Worm (Caenorhabditis elegans) whole organism, young adult: ENCODE measurements around the gene H01M10.1.

Experiments used
- F10E7.11 ChIP-seq: sonication (generic microtip); optimal IDR thresholded peaks from 2 replicates; lab custom pipeline; 2017; ENCODE audit warnings: mild to moderate bottlenecking, missing genetic modification characterization, moderate library complexity, missing compliant biosample characterization
- F22D6.2 ChIP-seq: sonication (generic microtip); optimal IDR thresholded peaks from 2 replicates; lab custom pipeline; 2016; ENCODE audit warnings: mild to moderate bottlenecking, missing genetic modification characterization, missing compliant biosample characterization
- F23B12.7 ChIP-seq: sonication (generic microtip); optimal IDR thresholded peaks from 2 replicates; lab custom pipeline; 2017; ENCODE audit warnings: missing genetic modification characterization, mild to moderate bottlenecking, missing compliant biosample characterization, antibody characterized with exemption, moderate library complexity; ENCODE audit not compliant: insufficient read depth
- F33H1.4 ChIP-seq: fragments of 200-800 bp; sonication (Bioruptor generic); IDR thresholded peaks from 2 replicates; pipeline ENCODE4 v1.3.6; 2022; ENCODE audit warnings: missing genetic modification reagents, missing genetic modification characterization, missing compliant biosample characterization
- F52B5.7 ChIP-seq: sonication (generic microtip); optimal IDR thresholded peaks from 2 replicates; lab custom pipeline; 2016; ENCODE audit warnings: mild to moderate bottlenecking, missing genetic modification characterization, missing compliant biosample characterization
- K11D2.4 ChIP-seq: fragments of 200-800 bp; sonication (Bioruptor generic); IDR thresholded peaks from 2 replicates; pipeline ENCODE4 v1.3.6; 2022; ENCODE audit warnings: missing genetic modification reagents, missing genetic modification characterization, missing compliant biosample characterization
- K12H6.12 ChIP-seq: fragments of 200-800 bp; sonication (Bioruptor generic); optimal IDR thresholded peaks from 2 replicates; lab custom pipeline; 2018; ENCODE audit warnings: mild to moderate bottlenecking, missing genetic modification characterization, missing compliant biosample characterization
- T26A5.8 ChIP-seq: sonication (generic microtip); optimal IDR thresholded peaks from 2 replicates; lab custom pipeline; 2016; ENCODE audit warnings: missing genetic modification characterization, missing compliant biosample characterization
- Y56A3A.18 ChIP-seq: fragments of 200-800 bp; sonication (Bioruptor generic); IDR thresholded peaks from 2 replicates; pipeline ENCODE4 v1.3.6; 2022; ENCODE audit warnings: missing genetic modification reagents, missing genetic modification characterization, missing compliant biosample characterization
- attf-6 ChIP-seq: fragments of 200-800 bp; sonication (Bioruptor generic); IDR thresholded peaks from 2 replicates; pipeline ENCODE4 v1.3.6; 2022; ENCODE audit warnings: missing genetic modification reagents, missing genetic modification characterization, missing compliant biosample characterization
- cebp-2 ChIP-seq: fragments of 200-800 bp; sonication (Bioruptor generic); IDR thresholded peaks from 2 replicates; pipeline ENCODE4 v1.3.6; 2022; ENCODE audit warnings: missing genetic modification characterization, missing compliant biosample characterization
- ceh-100 ChIP-seq: fragments of 200-800 bp; sonication (Bioruptor generic); IDR thresholded peaks from 2 replicates; pipeline ENCODE4 v1.3.6; 2022; ENCODE audit warnings: missing genetic modification reagents, missing genetic modification characterization, missing compliant biosample characterization
- ceh-27 ChIP-seq: fragments of 200-800 bp; sonication (Bioruptor generic); optimal IDR thresholded peaks from 2 replicates; lab custom pipeline; 2018; ENCODE audit warnings: mild to moderate bottlenecking, missing genetic modification characterization, moderate library complexity, missing compliant biosample characterization
- ceh-58 ChIP-seq: fragments of 200-800 bp; sonication (Bioruptor generic); IDR thresholded peaks from 2 replicates; pipeline ENCODE4 v1.3.6; 2022; ENCODE audit warnings: missing genetic modification characterization, missing compliant biosample characterization
- ceh-79 ChIP-seq: sonication (generic microtip); optimal IDR thresholded peaks from 2 replicates; lab custom pipeline; 2017; ENCODE audit warnings: mild to moderate bottlenecking, missing genetic modification characterization, missing compliant biosample characterization
- dox-1 ChIP-seq: fragments of 200-800 bp; sonication (Bioruptor generic); IDR thresholded peaks from 2 replicates; pipeline ENCODE4 v1.3.6; 2022; ENCODE audit warnings: missing genetic modification reagents, missing genetic modification characterization, missing compliant biosample characterization
- dpl-1 ChIP-seq: fragments of 150-350 bp; optimal IDR thresholded peaks from 2 replicates; lab custom pipeline; 2014; ENCODE audit warnings: missing biosample characterization, missing genetic modification reagents, missing genetic modification characterization
- efl-1 ChIP-seq: fragments of 150-350 bp; optimal IDR thresholded peaks from 2 replicates; lab custom pipeline; 2014; ENCODE audit warnings: missing biosample characterization, missing genetic modification reagents, missing genetic modification characterization
- egrh-3 ChIP-seq: fragments of 200-800 bp; sonication (Bioruptor generic); IDR thresholded peaks from 2 replicates; pipeline ENCODE4 v1.3.6; 2022; ENCODE audit warnings: missing genetic modification reagents, missing genetic modification characterization, missing compliant biosample characterization
- fkh-3 ChIP-seq: sonication (generic microtip); optimal IDR thresholded peaks from 2 replicates; lab custom pipeline; 2016; ENCODE audit warnings: mild to moderate bottlenecking, missing genetic modification characterization, missing compliant biosample characterization
- him-1 ChIP-seq: sonication (generic microtip); optimal IDR thresholded peaks from 2 replicates; lab custom pipeline; 2016; ENCODE audit warnings: missing genotype, missing genetic modification reagents, missing genetic modification characterization, missing compliant biosample characterization
- hmg-1.2 ChIP-seq: fragments of 200-800 bp; sonication (Bioruptor generic); IDR thresholded peaks from 2 replicates; pipeline ENCODE4 v1.3.6; 2022; ENCODE audit warnings: missing genetic modification reagents, missing genetic modification characterization, missing compliant biosample characterization
- lag-1 ChIP-seq: fragments of 200-800 bp; sonication (Bioruptor generic); IDR thresholded peaks from 2 replicates; pipeline ENCODE4 v1.3.6; 2022; ENCODE audit warnings: missing genetic modification reagents, missing genetic modification characterization, missing compliant biosample characterization
- lin-26 ChIP-seq: fragments of 200-800 bp; sonication (Bioruptor generic); IDR thresholded peaks from 2 replicates; pipeline ENCODE4 v1.3.6; 2022; ENCODE audit warnings: missing genetic modification reagents, missing genetic modification characterization, missing compliant biosample characterization
- lin-40 ChIP-seq: sonication (generic microtip); optimal IDR thresholded peaks from 2 replicates; lab custom pipeline; 2016; ENCODE audit warnings: missing genetic modification characterization, mild to moderate bottlenecking, missing compliant biosample characterization, missing genotype, missing genetic modification reagents
- lin-54 ChIP-seq: fragments of 200-800 bp; sonication (Bioruptor generic); optimal IDR thresholded peaks from 2 replicates; lab custom pipeline; 2018; ENCODE audit warnings: mild to moderate bottlenecking, missing genetic modification characterization, missing compliant biosample characterization
- madf-3 ChIP-seq: fragments of 200-800 bp; sonication (Bioruptor generic); IDR thresholded peaks from 2 replicates; pipeline ENCODE4 v1.3.6; 2022; ENCODE audit warnings: missing genetic modification reagents, missing genetic modification characterization, missing compliant biosample characterization
- madf-6 ChIP-seq: fragments of 200-800 bp; sonication (Bioruptor generic); IDR thresholded peaks from 2 replicates; pipeline ENCODE4 v1.3.6; 2022; ENCODE audit warnings: missing genetic modification reagents, missing genetic modification characterization, missing compliant biosample characterization
- mxl-1 ChIP-seq: sonication (generic microtip); optimal IDR thresholded peaks from 2 replicates; lab custom pipeline; 2016; ENCODE audit warnings: missing genetic modification characterization, missing compliant biosample characterization
- nhr-27 ChIP-seq: fragments of 200-800 bp; sonication (Bioruptor generic); optimal IDR thresholded peaks from 2 replicates; lab custom pipeline; 2018; ENCODE audit warnings: mild to moderate bottlenecking, missing genetic modification characterization, moderate library complexity, missing compliant biosample characterization
- nhr-80 ChIP-seq: sonication (generic microtip); optimal IDR thresholded peaks from 2 replicates; lab custom pipeline; 2016; ENCODE audit warnings: missing genetic modification characterization, missing compliant biosample characterization
- nhr-90 ChIP-seq: sonication (generic microtip); optimal IDR thresholded peaks from 2 replicates; lab custom pipeline; 2016; ENCODE audit warnings: missing genotype, mild to moderate bottlenecking, missing genetic modification characterization, missing compliant biosample characterization
- pbrm-1 ChIP-seq: fragments of 200-800 bp; sonication (Bioruptor generic); IDR thresholded peaks from 2 replicates; pipeline ENCODE4 v1.3.6; 2022; ENCODE audit warnings: missing genetic modification reagents, missing genetic modification characterization, missing compliant biosample characterization
- rec-8 ChIP-seq, 2 experiments: sonication (generic microtip); optimal IDR thresholded peaks; 2 replicates each; lab custom pipeline; 2016; ENCODE audit warnings: mild to moderate bottlenecking in 2 of 2, missing genetic modification characterization in 2 of 2, missing genetic modification reagents in 2 of 2, missing genotype in 2 of 2, missing biosample characterization in 1 of 2, missing compliant biosample characterization in 1 of 2, moderate library complexity in 1 of 2
- repo-1 ChIP-seq: sonication (generic microtip); optimal IDR thresholded peaks from 2 replicates; lab custom pipeline; 2017; ENCODE audit warnings: mild to moderate bottlenecking, missing genetic modification characterization, missing compliant biosample characterization
- snpc-1.1 ChIP-seq: sonication (generic microtip); optimal IDR thresholded peaks from 2 replicates; lab custom pipeline; 2017; ENCODE audit warnings: missing genetic modification characterization, mild to moderate bottlenecking, missing compliant biosample characterization, antibody characterized with exemption, moderate library complexity, missing genotype, missing genetic modification reagents; ENCODE audit not compliant: insufficient read depth
- snpc-3.4 ChIP-seq: sonication (generic microtip); optimal IDR thresholded peaks from 2 replicates; lab custom pipeline; 2017; ENCODE audit warnings: missing genetic modification characterization, mild to moderate bottlenecking, missing compliant biosample characterization, antibody characterized with exemption, moderate library complexity, missing genotype, missing genetic modification reagents
- tbp1 ChIP-seq: fragments of 200-800 bp; sonication (Bioruptor generic); optimal IDR thresholded peaks from 2 replicates; lab custom pipeline; 2018; ENCODE audit warnings: mild to moderate bottlenecking, missing genetic modification characterization, missing compliant biosample characterization
- tlf-1 ChIP-seq: fragments of 200-800 bp; sonication (Bioruptor generic); optimal IDR thresholded peaks from 2 replicates; lab custom pipeline; 2018; ENCODE audit warnings: mild to moderate bottlenecking, missing genetic modification characterization, missing compliant biosample characterization
- zfh-2 ChIP-seq: fragments of 200-800 bp; sonication (Bioruptor generic); conservative IDR thresholded peaks from 2 replicates; pipeline ENCODE4 v1.3.6; 2022; ENCODE audit warnings: missing genetic modification reagents, missing genetic modification characterization, missing compliant biosample characterization
- zim-3 ChIP-seq: sonication (generic microtip); optimal IDR thresholded peaks from 2 replicates; lab custom pipeline; 2017; ENCODE audit warnings: mild to moderate bottlenecking, missing genetic modification characterization, moderate library complexity, missing compliant biosample characterization
- ztf-22 ChIP-seq: fragments of 200-800 bp; sonication (Bioruptor generic); optimal IDR thresholded peaks from 2 replicates; lab custom pipeline; 2018; ENCODE audit warnings: mild to moderate bottlenecking, missing genetic modification characterization, moderate library complexity, missing compliant biosample characterization
- ztf-26 ChIP-seq: sonication (generic microtip); optimal IDR thresholded peaks from 2 replicates; lab custom pipeline; 2017; ENCODE audit warnings: missing genetic modification characterization, missing compliant biosample characterization

H01M10.1 gene

DNA sequence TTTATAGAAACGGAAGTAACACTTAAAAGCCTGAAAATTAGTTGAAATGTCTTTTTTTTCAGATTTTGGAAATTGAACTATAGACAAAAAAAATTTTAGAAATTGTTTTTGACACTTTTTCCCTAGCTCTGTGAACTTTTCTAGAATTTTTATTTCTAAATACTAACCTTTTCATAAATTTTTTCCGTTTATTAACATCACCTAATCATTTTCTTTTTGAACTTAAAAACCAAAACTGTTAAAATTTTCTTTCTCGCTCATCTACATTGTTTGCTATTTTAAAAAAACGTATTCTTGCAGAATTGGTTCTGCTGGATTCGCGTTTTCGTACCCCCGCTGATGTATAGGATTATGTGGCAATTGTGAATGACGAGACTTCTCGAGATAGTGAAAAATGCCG is 13.3 kb upstream of the H01M10.1 start, which contains the start of the genes nhr-40 and T03G6.7:
TSS of gene nhr-40 (plus strand) at position 301 of the 400 bp plus-strand sequence.
TSS of gene T03G6.7 (plus strand) at position 337 of the 400 bp plus-strand sequence.
- TF ChIP-seq nhr-80 (tag; lab: Kevin White, UChicago) (no peak), Y56A3A.18 (GFP tag; lab: Robert Waterston, UW) (no peak), rec-8 (tag; optimal IDR thresholded peaks at IDR 0.05; lab: Kevin White, UChicago) (no peak), lin-40 (tag; lab: Kevin White, UChicago) (no peak), egrh-3 (GFP tag; lab: Robert Waterston, UW) (no peak), snpc-3.4 (no peak), ceh-58 (GFP tag; lab: Robert Waterston, UW) (no peak), zfh-2 (no peak), tlf-1 (GFP tag; lab: Kevin White, UChicago) (no peak), madf-3 (no peak), ceh-79 (tag; lab: Kevin White, UChicago) (no peak), nhr-90 (no peak), ceh-27 (GFP tag; lab: Kevin White, UChicago) (no peak), T26A5.8 (tag; lab: Kevin White, UChicago) (no peak), madf-6 (GFP tag; lab: Robert Waterston, UW) (no peak), ceh-100 (GFP tag; lab: Robert Waterston, UW) (no peak)

DNA sequence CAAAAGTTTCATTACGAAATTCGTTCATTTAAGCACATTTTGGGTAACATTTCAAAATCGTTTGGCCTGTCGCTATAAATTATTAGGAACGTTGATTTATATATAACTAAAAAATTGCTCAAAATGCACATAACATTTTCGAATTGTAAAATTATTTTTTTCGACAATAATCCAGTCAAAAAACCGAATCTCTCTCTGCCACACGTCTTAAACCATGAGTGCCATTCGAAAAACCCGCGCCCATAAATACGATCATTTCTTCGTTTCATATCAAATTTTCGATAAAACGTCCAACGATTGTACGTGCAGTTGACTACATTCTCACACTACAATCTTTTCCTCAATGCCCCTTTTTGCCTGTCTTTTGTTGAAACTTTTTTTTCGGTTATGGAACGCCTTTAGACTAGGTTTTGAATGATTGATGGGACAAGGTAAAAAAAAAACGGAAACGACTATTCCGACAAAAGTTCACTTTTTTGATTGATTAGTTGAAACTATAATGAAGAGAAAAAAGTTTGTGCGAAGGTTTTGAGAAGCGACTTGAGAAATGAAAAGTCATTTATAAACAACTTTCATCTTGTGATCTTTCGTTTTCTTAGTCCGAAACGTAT is 12.4 kb upstream of the H01M10.1 start:
- TF ChIP-seq nhr-80 (tag; lab: Kevin White, UChicago): peak; percentile 68
- no peak for TF ChIP-seq snpc-1.1 (tag; lab: Kevin White, UChicago)
- TF ChIP-seq lin-40 (tag; lab: Kevin White, UChicago): peak; percentile 63

DNA sequence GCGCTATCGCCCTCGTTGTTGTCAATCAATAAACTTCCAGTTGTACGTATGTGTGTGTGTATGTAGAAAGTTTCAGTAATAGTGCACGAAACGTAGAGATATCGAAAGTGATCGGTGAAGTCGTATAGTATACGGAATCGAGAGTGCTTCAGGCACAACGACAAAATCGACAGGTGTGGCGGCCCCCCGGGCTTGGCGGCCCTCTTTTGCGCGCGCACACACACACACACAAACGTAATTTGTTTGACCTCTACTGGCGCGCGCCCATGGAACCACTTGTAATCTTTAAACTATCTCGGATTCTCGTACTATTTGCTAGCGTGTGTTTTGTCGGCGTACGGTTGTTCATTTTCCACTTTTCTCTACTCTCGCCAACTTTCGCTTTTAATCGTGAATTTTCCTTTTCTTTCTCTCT is 11.2 kb upstream of the H01M10.1 start:
- peak; percentile 69 for TF ChIP-seq ceh-27 (GFP tag; lab: Kevin White, UChicago)
- TF ChIP-seq F10E7.11 (tag; lab: Kevin White, UChicago): no peak
- TF ChIP-seq lin-26: peak; percentile 49; the same call in 1 of the 2 replicates
- no peak for TF ChIP-seq mxl-1 (tag; lab: Kevin White, UChicago)
- TF ChIP-seq ztf-26 (tag; lab: Kevin White, UChicago): peak; percentile 17
- peak; percentile 40; the same call in 1 of the 2 replicates for TF ChIP-seq hmg-1.2 (GFP tag; lab: Robert Waterston, UW)
- TF ChIP-seq ztf-22 (GFP tag; lab: Kevin White, UChicago): peak; percentile 9
- no peak for TF ChIP-seq attf-6 (GFP tag; lab: Robert Waterston, UW)
- TF ChIP-seq repo-1 (tag; lab: Kevin White, UChicago): no peak
- TF ChIP-seq K12H6.12 (tag; lab: Kevin White, UChicago): peak; percentile 14
- TF ChIP-seq lag-1 (GFP tag; lab: Robert Waterston, UW): no peak
- peak; percentile 35 for TF ChIP-seq nhr-80 (tag; lab: Kevin White, UChicago)
- no peak for TF ChIP-seq F23B12.7 (tag; lab: Kevin White, UChicago)
- peak; percentile 33 for TF ChIP-seq efl-1 (GFP tag; lab: Kevin White, UChicago)
- 0 out of 2 replicates have a peak, but pooled peaks have one; percentile 21 for TF ChIP-seq pbrm-1 (GFP tag; lab: Robert Waterston, UW)
- peak; percentile 40 for TF ChIP-seq lin-40 (tag; lab: Kevin White, UChicago)
- TF ChIP-seq K11D2.4 (GFP tag; lab: Robert Waterston, UW): no peak

DNA sequence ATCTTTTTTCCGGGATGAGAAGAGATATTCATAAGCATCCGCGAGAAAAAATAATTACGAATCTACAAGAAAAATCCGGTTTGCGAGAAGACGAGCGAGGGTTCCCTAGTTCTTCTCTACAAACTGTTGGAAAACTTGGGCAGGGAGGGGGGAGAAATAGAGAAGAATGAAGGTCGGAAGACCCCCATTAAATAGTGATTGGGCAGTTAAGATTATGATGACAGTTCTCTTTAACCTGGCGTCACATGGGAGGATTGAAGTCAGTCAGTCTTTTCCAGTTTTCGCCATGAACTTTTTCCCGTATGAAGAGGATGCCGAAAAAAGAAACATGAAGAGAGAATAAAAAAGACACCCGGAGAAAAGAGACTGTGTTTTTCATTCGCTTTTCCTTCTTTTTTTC is 10.4 kb upstream of the H01M10.1 start:
- TF ChIP-seq lin-40 (tag; lab: Kevin White, UChicago) (peak; percentile 27), cebp-2 (GFP tag; lab: Robert Waterston, UW) (no peak), F52B5.7 (tag; lab: Kevin White, UChicago) (no peak), lin-54 (GFP tag; lab: Kevin White, UChicago) (no peak), fkh-3 (no peak), dpl-1 (GFP tag; lab: Kevin White, UChicago) (no peak), him-1 (no peak), zim-3 (no peak), Y56A3A.18 (GFP tag; lab: Robert Waterston, UW) (no peak), tbp1 (GFP tag; lab: Kevin White, UChicago) (peak; percentile 26), F33H1.4 (no peak), dox-1 (no peak), F22D6.2 (tag; lab: Kevin White, UChicago) (no peak), nhr-27 (tag; lab: Kevin White, UChicago) (no peak), efl-1 (GFP tag; lab: Kevin White, UChicago) (no peak)
